Worm (Caenorhabditis elegans) whole organism, L1 larva: Measurements from ENCODE around the gene fbxb-40.

ENCODE experiments used
- aha-1 ChIP-seq: fragments of 150-350 bp; optimal IDR thresholded peaks from 2 replicates; lab custom pipeline; 2014; ENCODE audit warnings: missing biosample characterization, missing genetic modification characterization
- aly-2 ChIP-seq: fragments of 150-350 bp; optimal IDR thresholded peaks from 2 replicates; lab custom pipeline; 2014; ENCODE audit warnings: missing biosample characterization, missing genetic modification characterization
- ama-1 ChIP-seq: fragments of 150-350 bp; optimal IDR thresholded peaks from 2 replicates; lab custom pipeline; 2014
- blmp-1 ChIP-seq: fragments of 150-350 bp; optimal IDR thresholded peaks from 2 replicates; lab custom pipeline; 2014; ENCODE audit warnings: missing biosample characterization, missing genetic modification characterization
- ceh-88 ChIP-seq: fragments of 200-800 bp; sonication (Bioruptor generic); IDR thresholded peaks from 2 replicates; pipeline ENCODE4 v1.3.6; 2022; ENCODE audit warnings: missing genetic modification characterization, missing compliant biosample characterization
- ceh-90 ChIP-seq: sonication (generic microtip); optimal IDR thresholded peaks from 2 replicates; lab custom pipeline; 2016; ENCODE audit warnings: missing genetic modification characterization, missing compliant biosample characterization
- efl-1 ChIP-seq, 4 experiments: fragments of 150-350 bp; optimal IDR thresholded peaks in 3 of 4; peaks in 1 of 4; 1 replicate in 1 of 4; 2 replicates in 3 of 4; lab custom pipeline; 2014; ENCODE audit warnings: missing biosample characterization in 2 of 4, missing genetic modification characterization in 2 of 4, missing genetic modification reagents in 2 of 4
- efl-3 ChIP-seq: fragments of 200-800 bp; sonication (Bioruptor generic); optimal IDR thresholded peaks from 2 replicates; lab custom pipeline; 2018; ENCODE audit warnings: mild to moderate bottlenecking, missing genetic modification characterization, missing compliant biosample characterization
- elt-2 ChIP-seq: sonication (generic microtip); optimal IDR thresholded peaks from 2 replicates; lab custom pipeline; 2016; ENCODE audit warnings: missing genetic modification characterization, mild to moderate bottlenecking, inconsistent platforms, missing compliant biosample characterization, missing genetic modification reagents
- elt-3 ChIP-seq, 6 experiments: fragments of 150-350 bp in 1 of 6; sonication (generic microtip); optimal IDR thresholded peaks; 2 replicates each; lab custom pipeline; 2017 to 2018; ENCODE audit warnings: missing biosample characterization in 6 of 6, missing genetic modification characterization in 6 of 6, inconsistent platforms in 1 of 6
- fkh-4 ChIP-seq: sonication (generic microtip); optimal IDR thresholded peaks from 2 replicates; lab custom pipeline; 2016; ENCODE audit warnings: missing compliant biosample characterization, missing genetic modification characterization, borderline replicate concordance
- grh-1 ChIP-seq: fragments of 200-800 bp; sonication (Bioruptor generic); IDR thresholded peaks from 2 replicates; pipeline ENCODE4 v1.3.6; 2022; ENCODE audit warnings: missing genetic modification reagents, missing genetic modification characterization, missing compliant biosample characterization
- hlh-17 ChIP-seq: fragments of 200-800 bp; sonication (Bioruptor generic); optimal IDR thresholded peaks from 2 replicates; lab custom pipeline; 2018; ENCODE audit warnings: missing genetic modification characterization, mild to moderate bottlenecking, missing compliant biosample characterization, moderate library complexity, borderline replicate concordance
- irx-1 ChIP-seq: sonication (generic microtip); optimal IDR thresholded peaks from 2 replicates; lab custom pipeline; 2016; ENCODE audit warnings: missing genetic modification characterization, missing compliant biosample characterization
- isw-1 ChIP-seq: fragments of 200-800 bp; sonication (Bioruptor generic); IDR thresholded peaks from 2 replicates; pipeline ENCODE4 v1.3.6; 2022; ENCODE audit warnings: missing genetic modification characterization, missing compliant biosample characterization
- lin-14 ChIP-seq: fragments of 200-800 bp; sonication (Bioruptor generic); optimal IDR thresholded peaks from 2 replicates; lab custom pipeline; 2018; ENCODE audit warnings: mild to moderate bottlenecking, missing genetic modification characterization, moderate library complexity, missing compliant biosample characterization
- lin-39 ChIP-seq: fragments of 150-350 bp; optimal IDR thresholded peaks from 2 replicates; lab custom pipeline; 2014; ENCODE audit warnings: missing biosample characterization, missing genetic modification reagents, missing genetic modification characterization
- lir-3 ChIP-seq: sonication (generic microtip); optimal IDR thresholded peaks from 2 replicates; lab custom pipeline; 2016; ENCODE audit warnings: mild to moderate bottlenecking, missing genetic modification characterization, moderate library complexity, missing compliant biosample characterization; ENCODE audit not compliant: poor library complexity
- lsy-2 ChIP-seq, 2 experiments: fragments of 150-350 bp; optimal IDR thresholded peaks; 2 replicates each; lab custom pipeline; 2014; ENCODE audit warnings: missing biosample characterization in 2 of 2, missing genetic modification characterization in 2 of 2
- mdl-1 ChIP-seq, 2 experiments: fragments of 150-350 bp; optimal IDR thresholded peaks; 2 replicates each; lab custom pipeline; 2014 to 2017; ENCODE audit warnings: missing biosample characterization in 2 of 2, missing genetic modification characterization in 2 of 2, inconsistent platforms in 1 of 2
- mep-1 ChIP-seq: fragments of 150-350 bp; optimal IDR thresholded peaks from 2 replicates; lab custom pipeline; 2014; ENCODE audit warnings: missing biosample characterization, missing genetic modification characterization
- nhr-11 ChIP-seq: fragments of 150-350 bp; optimal IDR thresholded peaks from 2 replicates; lab custom pipeline; 2014; ENCODE audit warnings: missing biosample characterization, missing genetic modification characterization
- nhr-12 ChIP-seq: sonication (generic microtip); optimal IDR thresholded peaks from 2 replicates; lab custom pipeline; 2017; ENCODE audit warnings: missing biosample characterization, missing genetic modification characterization
- nhr-20 ChIP-seq: sonication (generic microtip); optimal IDR thresholded peaks from 2 replicates; lab custom pipeline; 2016; ENCODE audit warnings: mild to moderate bottlenecking, missing genetic modification characterization, missing compliant biosample characterization
- nhr-28 ChIP-seq: fragments of 150-350 bp; optimal IDR thresholded peaks from 2 replicates; lab custom pipeline; 2014; ENCODE audit warnings: missing biosample characterization, missing genetic modification characterization
- nhr-71 ChIP-seq: sonication (generic microtip); optimal IDR thresholded peaks from 2 replicates; lab custom pipeline; 2016; ENCODE audit warnings: mild to moderate bottlenecking, missing genetic modification characterization, moderate library complexity, missing compliant biosample characterization
- nhr-76 ChIP-seq: sonication (generic microtip); optimal IDR thresholded peaks from 2 replicates; lab custom pipeline; 2017; ENCODE audit warnings: missing biosample characterization, missing genetic modification characterization
- pag-3 ChIP-seq: sonication (generic microtip); optimal IDR thresholded peaks from 2 replicates; lab custom pipeline; 2017; ENCODE audit warnings: missing genetic modification characterization, mild to moderate bottlenecking, missing compliant biosample characterization, antibody characterized with exemption, borderline replicate concordance; ENCODE audit not compliant: insufficient read depth
- pax-3 ChIP-seq: fragments of 200-800 bp; sonication (Bioruptor generic); optimal IDR thresholded peaks from 2 replicates; lab custom pipeline; 2018; ENCODE audit warnings: mild to moderate bottlenecking, missing genetic modification characterization, moderate library complexity, missing compliant biosample characterization
- pqm-1 ChIP-seq: sonication (generic microtip); optimal IDR thresholded peaks from 3 replicates; lab custom pipeline; 2017; ENCODE audit warnings: missing biosample characterization, missing genetic modification characterization
- snpc-4 ChIP-seq: fragments of 150-350 bp; optimal IDR thresholded peaks from 2 replicates; lab custom pipeline; 2014; ENCODE audit warnings: missing biosample characterization, missing genetic modification characterization
- snu-23 ChIP-seq: sonication (generic microtip); optimal IDR thresholded peaks from 2 replicates; lab custom pipeline; 2016; ENCODE audit warnings: missing genetic modification characterization, missing compliant biosample characterization
- sox-4 ChIP-seq: sonication (generic microtip); optimal IDR thresholded peaks from 2 replicates; lab custom pipeline; 2016; ENCODE audit warnings: missing genetic modification characterization, missing compliant biosample characterization
- sptf-1 ChIP-seq: fragments of 150-350 bp; optimal IDR thresholded peaks from 2 replicates; lab custom pipeline; 2014; ENCODE audit warnings: missing biosample characterization, missing genetic modification characterization
- tbx-2 ChIP-seq: sonication (generic microtip); optimal IDR thresholded peaks from 2 replicates; lab custom pipeline; 2016; ENCODE audit warnings: missing genetic modification characterization, missing compliant biosample characterization
- unc-86 ChIP-seq: sonication (generic microtip); optimal IDR thresholded peaks from 2 replicates; lab custom pipeline; 2016; ENCODE audit warnings: missing genetic modification characterization, missing compliant biosample characterization
- unc-98 ChIP-seq: fragments of 200-800 bp; sonication (Bioruptor generic); IDR thresholded peaks from 2 replicates; pipeline ENCODE4 v1.3.6; 2022; ENCODE audit warnings: missing genetic modification characterization, missing compliant biosample characterization
- vab-15 ChIP-seq: sonication (generic microtip); optimal IDR thresholded peaks from 2 replicates; lab custom pipeline; 2017; ENCODE audit warnings: missing genotype, mild to moderate bottlenecking, missing genetic modification characterization, missing compliant biosample characterization
- xbp-1 ChIP-seq: sonication (generic microtip); optimal IDR thresholded peaks from 2 replicates; lab custom pipeline; 2016; ENCODE audit warnings: missing genetic modification characterization, missing compliant biosample characterization
- zip-4 ChIP-seq: fragments of 200-800 bp; sonication (Bioruptor generic); optimal IDR thresholded peaks from 2 replicates; lab custom pipeline; 2018; ENCODE audit warnings: mild to moderate bottlenecking, missing genetic modification characterization, moderate library complexity, missing compliant biosample characterization
- ztf-4 ChIP-seq: fragments of 150-350 bp; optimal IDR thresholded peaks from 2 replicates; lab custom pipeline; 2014; ENCODE audit warnings: missing biosample characterization, missing genetic modification characterization

fbxb-40 gene

DNA sequence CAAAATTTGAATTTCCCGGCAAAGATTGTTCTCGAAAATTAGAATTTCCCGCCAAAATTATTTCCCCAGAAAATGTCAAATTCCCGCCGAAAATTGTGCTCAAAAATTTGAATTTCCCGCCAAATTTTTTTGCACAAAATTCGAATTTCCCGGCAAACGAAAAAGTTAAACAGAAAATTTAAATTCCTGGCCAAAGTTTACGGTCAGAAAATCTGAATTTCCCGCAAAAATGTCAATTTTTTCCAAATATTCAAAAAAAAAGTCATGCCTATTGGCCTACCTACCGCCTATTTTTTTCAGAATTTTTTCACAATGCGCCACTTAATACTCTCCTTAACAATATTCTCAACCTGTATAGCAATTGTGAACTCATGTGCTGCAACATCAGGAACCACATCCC is 33.1 kb upstream of the fbxb-40 start, which contains the start of gene K02E7.1:
TSS of gene K02E7.1 (plus strand) at position 301 of the 400 bp plus-strand sequence.
- TF ChIP-seq pqm-1: no peak
- TF ChIP-seq lin-14: no peak
- no peak for TF ChIP-seq ceh-88
- no peak for TF ChIP-seq isw-1
- TF ChIP-seq sox-4: no peak

DNA sequence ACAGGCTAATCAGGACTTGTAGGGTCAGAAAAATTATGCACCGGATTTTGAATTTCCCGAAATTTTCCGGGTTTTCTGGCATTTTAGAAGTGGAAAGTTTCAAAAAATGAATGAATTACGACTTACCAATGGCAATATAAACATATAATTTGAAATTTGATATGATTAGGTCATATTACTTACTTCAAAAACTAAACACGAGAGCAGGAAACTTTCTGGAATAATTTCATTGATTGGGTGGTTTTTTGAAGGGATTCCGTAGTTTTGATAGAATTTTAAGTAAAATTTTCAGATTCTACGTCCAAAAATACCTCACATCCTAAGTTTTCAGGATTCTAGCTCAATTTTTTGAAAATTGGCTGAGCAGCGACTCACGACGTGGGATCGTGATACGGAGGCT is 25.7 kb upstream of the fbxb-40 start, which contains the start of gene K02E7.11:
TSS of gene K02E7.11 (minus strand) at position 101 of the 400 bp plus-strand sequence.
- TF ChIP-seq mdl-1 (tag; optimal IDR thresholded peaks at IDR 0.05; lab: Kevin White, UChicago): no peak
- TF ChIP-seq pax-3: no peak
- no peak for TF ChIP-seq efl-3 (GFP tag; lab: Kevin White, UChicago)
- TF ChIP-seq sptf-1 (tag; lab: Kevin White, UChicago): no peak
- TF ChIP-seq xbp-1 (tag; lab: Kevin White, UChicago): no peak
- no peak for TF ChIP-seq ztf-4 (tag; lab: Kevin White, UChicago)
- TF ChIP-seq mep-1 (tag; lab: Kevin White, UChicago): no peak
- TF ChIP-seq nhr-28 (tag; lab: Kevin White, UChicago): no peak
- TF ChIP-seq lir-3 (tag; lab: Kevin White, UChicago): no peak
- no peak for TF ChIP-seq elt-3 (tag; optimal IDR thresholded peaks at IDR 0.05; lab: Kevin White, UChicago)
- TF ChIP-seq unc-86 (tag; lab: Kevin White, UChicago): no peak
- no peak for TF ChIP-seq tbx-2 (tag; lab: Kevin White, UChicago)
- no peak for TF ChIP-seq ama-1
- TF ChIP-seq hlh-17 (GFP tag; lab: Kevin White, UChicago): no peak
- no peak for TF ChIP-seq pag-3
- no peak for TF ChIP-seq blmp-1 (tag; lab: Kevin White, UChicago)
- TF ChIP-seq nhr-20 (tag; lab: Kevin White, UChicago): no peak
- TF ChIP-seq snu-23: no peak
- no peak for TF ChIP-seq vab-15
- TF ChIP-seq unc-98 (GFP tag; lab: Robert Waterston, UW): no peak

DNA sequence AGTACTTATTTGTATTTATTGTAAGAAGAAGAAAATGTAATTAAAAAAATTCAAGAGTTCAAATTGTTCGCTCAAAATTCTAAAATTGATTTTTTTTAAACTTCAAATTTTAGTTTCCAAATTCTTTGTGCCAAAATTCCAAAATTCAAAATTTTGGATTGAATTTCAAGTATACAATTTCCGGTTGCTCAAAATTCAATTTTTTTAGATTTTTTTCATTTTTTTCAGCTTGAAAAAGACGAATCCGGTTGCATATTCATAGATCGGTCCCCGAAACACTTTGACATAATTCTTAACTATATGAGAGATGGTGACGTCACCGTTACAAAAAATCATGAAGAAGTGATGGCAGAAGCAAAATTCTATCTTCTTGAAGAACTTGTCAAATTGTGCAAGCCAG is 22.4 kb upstream of the fbxb-40 start, which contains the start of gene K02E7.4:
TSS of gene K02E7.4 (plus strand) at position 301 of the 400 bp plus-strand sequence.
- no peak for TF ChIP-seq lin-14
- no peak for TF ChIP-seq fkh-4 (tag; lab: Kevin White, UChicago)
- no peak for TF ChIP-seq pax-3
- no peak for TF ChIP-seq nhr-76 (tag; lab: Kevin White, UChicago)
- no peak for TF ChIP-seq vab-15
- no peak for TF ChIP-seq ceh-90 (tag; lab: Kevin White, UChicago)
- TF ChIP-seq zip-4: no peak
- no peak for TF ChIP-seq lin-39 (tag; lab: Kevin White, UChicago)
- no peak for TF ChIP-seq unc-86 (tag; lab: Kevin White, UChicago)
- no peak for TF ChIP-seq snpc-4

DNA sequence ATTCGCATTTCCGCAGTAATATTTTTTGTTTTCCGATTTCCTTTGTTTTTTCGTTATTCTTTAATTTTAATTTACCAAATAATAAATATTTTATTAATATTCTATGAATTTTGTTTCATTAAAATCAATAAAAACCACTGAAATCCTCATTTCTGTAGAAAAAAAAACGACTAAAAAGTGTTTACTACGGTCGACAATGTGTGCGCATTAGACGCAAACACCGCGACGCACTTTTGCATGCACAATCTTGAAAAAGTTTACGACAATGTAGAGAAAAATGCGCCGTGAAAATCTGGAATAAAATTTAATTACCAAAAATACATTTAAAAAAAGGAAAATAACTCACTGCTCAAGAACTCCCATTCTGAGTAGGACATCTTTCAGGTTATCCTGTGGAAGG is 21.7 kb upstream of the fbxb-40 start:
- TF ChIP-seq nhr-12 (tag; lab: Kevin White, UChicago) (no peak), nhr-71 (no peak), lsy-2 (tag; optimal IDR thresholded peaks at IDR 0.05; lab: Kevin White, UChicago) (peak in 1 of 2 experiments; percentile 63), grh-1 (no peak), efl-1 (optimal IDR thresholded peaks at IDR 0.05; lab: Kevin White, UChicago) (peak in 1 of 2 experiments; percentile 6), efl-1 (GFP tag; optimal IDR thresholded peaks at IDR 0.05 in 1 of 2; lab: Kevin White, UChicago) (no peak), ceh-88 (no peak), nhr-11 (no peak), nhr-28 (tag; lab: Kevin White, UChicago) (no peak), aly-2 (no peak), sptf-1 (tag; lab: Kevin White, UChicago) (no peak), aha-1 (tag; lab: Kevin White, UChicago) (no peak), irx-1 (no peak), elt-2 (no peak)
